Worm (Caenorhabditis elegans): ENCODE data around the gene C16C8.9.

Gene C16C8.9

ce11 chrII:3422938-3423337, 40.1 kb downstream of the C16C8.9 start:
- no peak for TF ChIP-seq dao-5 (tag; optimal IDR thresholded peaks at IDR 0.05)

DNA sequence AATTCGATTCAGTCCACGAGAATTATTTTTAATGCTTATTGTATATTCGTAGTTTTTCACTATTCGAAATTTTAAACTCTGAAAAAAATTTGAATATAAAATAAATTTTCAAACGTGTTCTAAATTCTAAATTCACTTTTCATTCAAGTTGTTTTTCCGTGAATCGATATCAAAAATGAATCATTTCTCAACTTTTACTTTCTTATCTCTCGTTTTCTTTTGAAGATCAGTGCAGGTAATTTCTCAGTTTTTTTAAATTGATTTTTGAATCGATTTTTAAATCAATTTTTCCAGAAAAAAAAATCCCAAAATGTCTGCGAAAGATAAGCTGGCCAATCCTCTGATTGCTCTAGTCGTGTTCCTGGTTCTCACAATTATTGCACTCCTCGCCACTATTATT, 46.5 kb downstream of the C16C8.9 start, which contains the start of gene nep-6:
nep-6 (plus strand) TSS at position 301 of the 400 bp plus-strand sequence.
- TF ChIP-seq him-1 (tag; optimal IDR thresholded peaks at IDR 0.05) = no peak
- TF ChIP-seq W03F9.2 (tag; optimal IDR thresholded peaks at IDR 0.05) = no peak
- no peak for TF ChIP-seq dao-5 (tag; optimal IDR thresholded peaks at IDR 0.05)

- TF ChIP-seq dao-5 (tag; optimal IDR thresholded peaks at IDR 0.05) (no peak), him-1 (tag; optimal IDR thresholded peaks at IDR 0.05) (no peak), W03F9.2 (tag; optimal IDR thresholded peaks at IDR 0.05) (no peak)
Observed at ce11 chrII:3414383-3414910, 48.5 kb downstream of the C16C8.9 start, which contains the start of the genes F18A12.7 and F18A12.2. Gene F18A12.7, minus strand, starts transcription at chrII:3414483. Gene F18A12.2, plus strand, starts transcription at chrII:3414860.

All from whole organism, L4/young adult.